Fruit fly (Drosophila melanogaster) whole organism, embryonic: ENCODE measurements around the gene Glut1.

Experiments used
- Atf-2 ChIP-seq: fragments of 200-800 bp; sonication (Bioruptor generic); optimal IDR thresholded peaks from 2 replicates; lab custom pipeline; 2016; ENCODE audit warnings: missing biosample characterization, missing genetic modification characterization
- Awh ChIP-seq: fragments of 200-800 bp; sonication (Bioruptor generic); IDR thresholded peaks from 2 replicates; pipeline ENCODE4, ENCODE4 v1.3.6; 2022; ENCODE audit warnings: missing biosample characterization, missing genetic modification characterization
- C15 ChIP-seq: fragments of 200-800 bp; sonication (Bioruptor generic); IDR thresholded peaks from 3 replicates; pipeline ENCODE4 v1.3.6; 2022; ENCODE audit warnings: missing biosample characterization, missing genetic modification characterization
- CG10209 ChIP-seq: fragments of 200-800 bp; sonication (Bioruptor generic); optimal IDR thresholded peaks from 3 replicates; lab custom pipeline; 2017; ENCODE audit warnings: missing biosample characterization, mild to moderate bottlenecking, missing genetic modification characterization, missing genetic modification reagents
- CG11247 ChIP-seq: fragments of 200-800 bp; sonication (Bioruptor generic); IDR thresholded peaks from 2 replicates; pipeline ENCODE4 v1.3.6; 2022; ENCODE audit warnings: missing biosample characterization, missing genetic modification characterization
- CG13296 ChIP-seq: fragments of 200-800 bp; sonication (Bioruptor generic); optimal IDR thresholded peaks from 3 replicates; lab custom pipeline; 2018; ENCODE audit warnings: missing biosample characterization, mild to moderate bottlenecking, missing genetic modification characterization
- CG13424 ChIP-seq: fragments of 200-800 bp; sonication (Bioruptor generic); optimal IDR thresholded peaks from 2 replicates; lab custom pipeline; 2019; ENCODE audit warnings: missing biosample characterization, mild to moderate bottlenecking, missing genetic modification characterization, moderate library complexity
- CG13775 ChIP-seq: fragments of 200-800 bp; sonication (Bioruptor generic); optimal IDR thresholded peaks from 3 replicates; lab custom pipeline; 2017; ENCODE audit warnings: missing biosample characterization, mild to moderate bottlenecking, missing genetic modification characterization
- CG14050 ChIP-seq: fragments of 200-800 bp; sonication (Bioruptor generic); IDR thresholded peaks from 3 replicates; pipeline ENCODE4 v1.3.6; 2022; ENCODE audit warnings: missing biosample characterization, missing genetic modification characterization
- CG14667 ChIP-seq: fragments of 200-800 bp; sonication (Bioruptor generic); IDR thresholded peaks from 2 replicates; pipeline ENCODE4 v1.3.6; 2022; ENCODE audit warnings: missing biosample characterization, missing genetic modification characterization
- CG15696 ChIP-seq: fragments of 200-800 bp; sonication (Bioruptor generic); optimal IDR thresholded peaks from 2 replicates; lab custom pipeline; 2019; ENCODE audit warnings: missing biosample characterization, mild to moderate bottlenecking, missing genetic modification characterization, moderate library complexity
- CG16813 ChIP-seq: fragments of 200-800 bp; sonication (Bioruptor generic); IDR thresholded peaks from 3 replicates; pipeline ENCODE4 v1.3.6; 2022; ENCODE audit warnings: missing biosample characterization, missing genetic modification characterization; ENCODE audit not compliant: partially characterized antibody
- CG17385 ChIP-seq: fragments of 200-800 bp; sonication (Bioruptor generic); optimal IDR thresholded peaks from 3 replicates; lab custom pipeline; 2018; ENCODE audit warnings: missing biosample characterization, mild to moderate bottlenecking, missing genetic modification characterization
- CG1832 ChIP-seq: fragments of 200-800 bp; sonication (Bioruptor generic); optimal IDR thresholded peaks from 2 replicates; lab custom pipeline; 2017; ENCODE audit warnings: missing biosample characterization, mild to moderate bottlenecking, missing genetic modification characterization, inconsistent platforms
- CG2120 ChIP-seq: fragments of 200-800 bp; sonication (Bioruptor generic); optimal IDR thresholded peaks from 3 replicates; lab custom pipeline; 2016; ENCODE audit warnings: missing biosample characterization, missing genetic modification characterization
- CG2199 ChIP-seq: fragments of 200-800 bp; sonication (Bioruptor generic); IDR thresholded peaks from 3 replicates; pipeline ENCODE4 v1.3.6; 2022; ENCODE audit warnings: missing biosample characterization, missing genetic modification characterization
- CG2202 ChIP-seq: fragments of 200-800 bp; sonication (Bioruptor generic); optimal IDR thresholded peaks from 2 replicates; lab custom pipeline; 2018; ENCODE audit warnings: missing biosample characterization, mild to moderate bottlenecking, missing genetic modification characterization
- CG30020 ChIP-seq: fragments of 200-800 bp; optimal IDR thresholded peaks from 2 replicates; lab custom pipeline; 2019; ENCODE audit warnings: missing biosample characterization, mild to moderate bottlenecking, missing genetic modification characterization, moderate library complexity
- CG3065 ChIP-seq: fragments of 200-800 bp; sonication (Bioruptor generic); optimal IDR thresholded peaks from 2 replicates; lab custom pipeline; 2016; ENCODE audit warnings: missing biosample characterization, missing genetic modification characterization
- CG32772 ChIP-seq: fragments of 200-800 bp; sonication (Bioruptor generic); IDR thresholded peaks from 2 replicates; pipeline ENCODE4 v1.3.6; 2022; ENCODE audit warnings: missing biosample characterization, missing genetic modification characterization
- CG4282 ChIP-seq: fragments of 200-800 bp; sonication (Bioruptor generic); optimal IDR thresholded peaks from 2 replicates; lab custom pipeline; 2016; ENCODE audit warnings: missing biosample characterization, missing genetic modification characterization
- CG4617 ChIP-seq: fragments of 200-800 bp; sonication (Bioruptor generic); optimal IDR thresholded peaks from 3 replicates; lab custom pipeline; 2016; ENCODE audit warnings: missing biosample characterization, missing genetic modification characterization, borderline replicate concordance
- CG6175 ChIP-seq: fragments of 200-800 bp; sonication (Bioruptor generic); IDR thresholded peaks from 3 replicates; pipeline ENCODE4 v1.3.6; 2022; ENCODE audit warnings: missing biosample characterization, missing genetic modification characterization
- CG6254 ChIP-seq: fragments of 200-800 bp; sonication (Bioruptor generic); optimal IDR thresholded peaks from 3 replicates; lab custom pipeline; 2017; ENCODE audit warnings: mild to moderate bottlenecking, missing biosample characterization, missing genetic modification reagents, missing genetic modification characterization
- CG6683 ChIP-seq: fragments of 200-800 bp; sonication (Bioruptor generic); optimal IDR thresholded peaks from 2 replicates; lab custom pipeline; 2017; ENCODE audit warnings: missing biosample characterization, mild to moderate bottlenecking, missing genetic modification characterization, missing genetic modification reagents
- CG8478 ChIP-seq: fragments of >200 bp; optimal IDR thresholded peaks from 2 replicates; lab custom pipeline; 2018
- CG9215 ChIP-seq: fragments of 200-800 bp; sonication (Bioruptor generic); IDR thresholded peaks from 2 replicates; pipeline ENCODE4 v1.3.6; 2022; ENCODE audit warnings: missing biosample characterization, missing genetic modification characterization
- Chrac-16 ChIP-seq: fragments of 200-800 bp; sonication (Bioruptor generic); optimal IDR thresholded peaks from 3 replicates; lab custom pipeline; 2016; ENCODE audit warnings: missing biosample characterization, missing genetic modification characterization
- Dad ChIP-seq: fragments of 200-800 bp; sonication (Bioruptor generic); optimal IDR thresholded peaks from 3 replicates; lab custom pipeline; 2016; ENCODE audit warnings: missing biosample characterization, missing genetic modification characterization
- Dek ChIP-seq: fragments of 200-800 bp; sonication (Bioruptor generic); optimal IDR thresholded peaks from 3 replicates; lab custom pipeline; 2019; ENCODE audit warnings: missing biosample characterization, mild to moderate bottlenecking, missing genetic modification characterization, moderate library complexity
- Drgx ChIP-seq: fragments of 200-800 bp; sonication (Bioruptor generic); IDR thresholded peaks from 2 replicates; pipeline ENCODE4 v1.3.6; 2022; ENCODE audit warnings: missing biosample characterization, missing genetic modification characterization
- HHEX ChIP-seq: fragments of 200-800 bp; sonication (Bioruptor generic); optimal IDR thresholded peaks from 3 replicates; lab custom pipeline; 2017; ENCODE audit warnings: missing biosample characterization, mild to moderate bottlenecking, missing genetic modification characterization, missing genetic modification reagents
- Hr39 ChIP-seq: fragments of >200 bp; optimal IDR thresholded peaks from 2 replicates; lab custom pipeline; 2017
- Mad ChIP-seq: fragments of 200-800 bp; sonication (Bioruptor generic); optimal IDR thresholded peaks from 2 replicates; lab custom pipeline; 2016; ENCODE audit warnings: missing biosample characterization, missing genetic modification characterization
- NC2β ChIP-seq: fragments of 200-800 bp; sonication (Bioruptor generic); optimal IDR thresholded peaks from 2 replicates; lab custom pipeline; 2016; ENCODE audit warnings: missing biosample characterization, missing genetic modification characterization
- Pdp1 ChIP-seq, 2 experiments: fragments of 200-800 bp; sonication (Bioruptor generic); optimal IDR thresholded peaks; 3 replicates each; lab custom pipeline; 2016; ENCODE audit warnings: missing biosample characterization in 2 of 2, missing genetic modification characterization in 2 of 2, mild to moderate bottlenecking in 1 of 2, moderate library complexity in 1 of 2
- Stat92E ChIP-seq, 3 experiments: fragments of >200 bp in 2 of 3; fragments of 200-800 bp in 1 of 3; sonication (Bioruptor generic) in 1 of 3; optimal IDR thresholded peaks; 2 replicates each; lab custom pipeline; 2017 to 2019; ENCODE audit warnings: missing biosample characterization in 3 of 3, missing genetic modification characterization in 3 of 3, mild to moderate bottlenecking in 1 of 3, moderate library complexity in 1 of 3
- Tbp ChIP-seq: fragments of >200 bp; optimal IDR thresholded peaks from 2 replicates; lab custom pipeline; 2018; ENCODE audit warnings: missing biosample characterization, missing genetic modification characterization
- bab2 ChIP-seq: fragments of 200-800 bp; sonication (Bioruptor generic); optimal IDR thresholded peaks from 2 replicates; lab custom pipeline; 2016; ENCODE audit warnings: missing biosample characterization, missing genetic modification characterization
- chinmo ChIP-seq: fragments of 200-800 bp; sonication (Bioruptor generic); IDR thresholded peaks from 4 replicates; pipeline ENCODE4 v1.3.6; 2022; ENCODE audit warnings: missing biosample characterization, missing genetic modification characterization; ENCODE audit not compliant: partially characterized antibody
- chm ChIP-seq: fragments of 200-800 bp; sonication (Bioruptor generic); IDR thresholded peaks from 2 replicates; pipeline ENCODE4 v1.3.6; 2022; ENCODE audit warnings: missing biosample characterization, missing genetic modification characterization
- crol ChIP-seq: fragments of 200-800 bp; sonication (Bioruptor generic); IDR thresholded peaks from 2 replicates; pipeline ENCODE4 v1.3.6; 2022; ENCODE audit warnings: missing biosample characterization, missing genetic modification characterization
- hbn ChIP-seq: fragments of 200-800 bp; sonication (Bioruptor generic); IDR thresholded peaks from 2 replicates; pipeline ENCODE4 v1.3.6; 2022; ENCODE audit warnings: missing biosample characterization, missing genetic modification characterization; ENCODE audit not compliant: partially characterized antibody
- hth ChIP-seq: fragments of >200 bp; optimal IDR thresholded peaks from 2 replicates; lab custom pipeline; 2017; ENCODE audit warnings: inconsistent platforms
- schlank ChIP-seq: fragments of 200-800 bp; sonication (Bioruptor generic); optimal IDR thresholded peaks from 2 replicates; lab custom pipeline; 2018; ENCODE audit warnings: missing biosample characterization, mild to moderate bottlenecking, missing genetic modification characterization
- sisA ChIP-seq: fragments of 200-800 bp; sonication (Bioruptor generic); IDR thresholded peaks from 2 replicates; pipeline ENCODE4 v1.3.6; 2022; ENCODE audit warnings: missing biosample characterization, missing genetic modification characterization
- trem ChIP-seq: fragments of 200-800 bp; optimal IDR thresholded peaks from 3 replicates; lab custom pipeline; 2019; ENCODE audit warnings: missing biosample characterization, mild to moderate bottlenecking, missing genetic modification characterization, moderate library complexity
- wek ChIP-seq: fragments of 200-800 bp; sonication (Bioruptor generic); optimal IDR thresholded peaks from 3 replicates; lab custom pipeline; 2018; ENCODE audit warnings: missing biosample characterization, mild to moderate bottlenecking, missing genetic modification characterization, moderate library complexity

The Glut1 gene

DNA sequence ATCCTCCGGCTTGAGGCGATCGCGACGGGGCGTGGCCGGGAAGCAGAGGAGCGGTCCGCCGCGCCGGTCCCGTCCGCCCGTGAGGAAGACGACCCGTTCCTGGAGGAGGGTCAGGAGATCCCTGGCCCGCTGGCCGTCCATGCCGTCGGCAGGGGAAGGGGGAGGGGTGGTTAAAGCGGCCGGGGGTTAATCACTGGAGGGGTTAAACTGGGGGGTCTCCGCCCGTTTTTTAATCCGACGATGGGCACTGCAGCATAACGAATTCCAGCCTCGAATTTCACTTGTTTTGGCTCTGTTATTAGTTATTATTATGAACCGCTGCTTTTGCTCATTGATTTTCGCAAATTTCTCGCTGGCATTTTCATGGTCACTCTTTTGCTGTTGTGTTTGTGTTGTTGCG is 119.8 kb downstream of the Glut1 start:
- no peak for TF ChIP-seq CG3065
- TF ChIP-seq CG13424 (tag; lab: Kevin White, UChicago): no peak
- TF ChIP-seq CG6254 (GFP tag; lab: Kevin White, UChicago): no peak
- TF ChIP-seq Awh (GFP tag; lab: Robert Waterston, UW): 0 out of 2 replicates have a peak, but pooled peaks have one; percentile 10
- no peak for TF ChIP-seq trem (tag; lab: Kevin White, UChicago)
- TF ChIP-seq CG2199 (GFP tag; lab: Robert Waterston, UW): no peak
- TF ChIP-seq NC2β (GFP tag; lab: Kevin White, UChicago): no peak
- TF ChIP-seq Mad (GFP tag; lab: Kevin White, UChicago): no peak
- 0 out of 2 replicates have a peak, but pooled peaks have one; percentile 17 for TF ChIP-seq crol
- peak; percentile 80 for TF ChIP-seq Hr39 (lab: Kevin White, UChicago)
- TF ChIP-seq, all 482 proteins: peak for 3

DNA sequence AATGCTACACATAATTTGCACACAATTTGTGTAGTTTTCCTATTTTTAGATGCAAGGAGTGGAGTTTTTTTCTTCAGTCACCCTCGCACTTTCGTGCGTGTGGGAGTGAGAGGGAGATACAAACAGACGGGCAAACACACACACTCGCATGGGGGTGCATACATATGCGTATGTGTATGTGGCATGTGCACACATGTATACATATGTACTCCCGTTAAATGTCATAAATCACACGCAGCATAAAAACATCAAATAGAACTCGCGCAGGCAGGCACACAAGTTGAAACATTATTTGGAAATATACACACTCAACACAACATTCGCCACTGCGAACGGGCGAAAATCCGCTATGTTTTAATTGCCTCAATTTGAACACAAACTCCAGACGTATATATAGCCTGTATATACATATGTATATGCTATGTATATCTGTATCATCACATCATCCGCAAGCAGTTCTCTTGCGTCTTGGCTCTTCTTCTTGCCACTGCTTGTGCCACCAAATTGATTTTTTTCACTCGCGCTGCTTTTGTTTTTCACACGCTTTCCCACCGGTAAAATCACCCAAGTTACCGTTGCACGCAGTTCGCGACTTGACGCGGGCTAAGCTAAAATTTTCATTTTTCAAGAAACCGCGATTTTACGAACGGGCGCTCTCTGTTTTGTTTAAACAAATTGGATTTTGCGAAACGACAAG is 120.5 kb downstream of the Glut1 start, which contains the start of the genes CG9205 and trio:
CG9205 (plus strand) TSS at position 508 of the 697 bp plus-strand sequence.
trio (minus strand) TSS at position 686 of the 697 bp plus-strand sequence.
- TF ChIP-seq CG14667 (GFP tag; lab: Robert Waterston, UW): no peak
- no peak for TF ChIP-seq Atf-2 (GFP tag; lab: Kevin White, UChicago)
- TF ChIP-seq CG17385 (GFP tag; lab: Kevin White, UChicago): peak; percentile 94
- TF ChIP-seq CG14050 (GFP tag; lab: Robert Waterston, UW): no peak
- no peak for TF ChIP-seq wek (GFP tag; lab: Kevin White, UChicago)
- TF ChIP-seq CG10209 (GFP tag; lab: Kevin White, UChicago): no peak
- TF ChIP-seq CG4282 (GFP tag; lab: Kevin White, UChicago): no peak
- TF ChIP-seq CG15696 (tag; lab: Kevin White, UChicago): no peak
- TF ChIP-seq chm (GFP tag; lab: Robert Waterston, UW): peak; percentile 32; the same call in 1 of the 2 replicates
- peak in 1 of 3 experiments; percentile 6 for TF ChIP-seq Stat92E (GFP tag; optimal IDR thresholded peaks at IDR 0.05; lab: Kevin White, UChicago)
- TF ChIP-seq CG30020 (tag; lab: Kevin White, UChicago): no peak
- no peak for TF ChIP-seq bab2 (GFP tag; lab: Kevin White, UChicago)
- TF ChIP-seq CG16813 (GFP tag; lab: Robert Waterston, UW): no peak
- TF ChIP-seq CG11247 (GFP tag; lab: Robert Waterston, UW): peak; percentile 36; the same call in 1 of the 2 replicates
- TF ChIP-seq CG2120: no peak
- TF ChIP-seq hbn (GFP tag; lab: Robert Waterston, UW): no peak
- no peak for TF ChIP-seq Dek (tag; lab: Kevin White, UChicago)
- TF ChIP-seq CG4617 (GFP tag; lab: Kevin White, UChicago): peak; percentile 34
- peak; percentile 37 for TF ChIP-seq CG8478 (lab: Kevin White, UChicago)
- TF ChIP-seq CG13775 (GFP tag; lab: Kevin White, UChicago): no peak
- TF ChIP-seq CG32772 (GFP tag; lab: Robert Waterston, UW): peak; percentile 37
- no peak for TF ChIP-seq Dad (GFP tag; lab: Kevin White, UChicago)
- TF ChIP-seq CG6175: peak; percentile 55; the same call in 1 of the 3 replicates
- TF ChIP-seq Pdp1 (GFP tag; optimal IDR thresholded peaks at IDR 0.05; lab: Kevin White, UChicago): peak in 1 of 2 experiments; percentile 33
- no peak for TF ChIP-seq CG6683 (GFP tag; lab: Kevin White, UChicago)
- 0 out of 2 replicates have a peak, but pooled peaks have one; percentile 10 for TF ChIP-seq Drgx (GFP tag; lab: Robert Waterston, UW)
- no peak for TF ChIP-seq HHEX (GFP tag; lab: Kevin White, UChicago)
- no peak for TF ChIP-seq CG13424 (tag; lab: Kevin White, UChicago)
- TF ChIP-seq CG13296 (GFP tag; lab: Kevin White, UChicago): no peak
- no peak for TF ChIP-seq CG2202
- 0 out of 4 replicates have a peak, but pooled peaks have one; percentile 25 for TF ChIP-seq chinmo
- TF ChIP-seq schlank: no peak
- TF ChIP-seq CG9215: no peak
- TF ChIP-seq CG1832: peak; percentile 49
- no peak for TF ChIP-seq Tbp
- 0 out of 3 replicates have a peak, but pooled peaks have one; percentile 25 for TF ChIP-seq C15 (GFP tag; lab: Robert Waterston, UW)
- no peak for TF ChIP-seq sisA (GFP tag; lab: Robert Waterston, UW)
- no peak for TF ChIP-seq hth (lab: Kevin White, UChicago)
- no peak for TF ChIP-seq Chrac-16 (GFP tag; lab: Kevin White, UChicago)
